Fruit fly (Drosophila melanogaster) S2 (cell line): Measurements from ENCODE around the gene CG32695.

ENCODE experiments used
- CG8478 ChIP-seq: fragments of >200 bp; optimal IDR thresholded peaks from 2 replicates; lab custom pipeline; 2018
- CTCF ChIP-seq, 2 experiments: fragments of >200 bp; optimal IDR thresholded peaks; 2 replicates each; lab custom pipeline; 2018

dm6 chrX:9911751-9912150 lies 37.9 kb upstream of the CG32695 start:
- TF ChIP-seq CTCF (optimal IDR thresholded peaks at IDR 0.05; lab: Kevin White, UChicago) (no peak), CG8478 (lab: Kevin White, UChicago) (no peak)
